Worm (Caenorhabditis elegans) whole organism, L2 larva: ENCODE measurements around the gene col-169.

ENCODE experiments used
- blmp-1 ChIP-seq: sonication (generic microtip); optimal IDR thresholded peaks from 2 replicates; lab custom pipeline; 2017; ENCODE audit warnings: missing genetic modification characterization, mild to moderate bottlenecking, missing compliant biosample characterization, antibody characterized with exemption, moderate library complexity; ENCODE audit not compliant: insufficient read depth
- ceh-16 ChIP-seq: fragments of 150-350 bp; optimal IDR thresholded peaks from 2 replicates; lab custom pipeline; 2014; ENCODE audit warnings: missing biosample characterization, missing genetic modification characterization
- ceh-82 ChIP-seq: fragments of 150-350 bp; optimal IDR thresholded peaks from 2 replicates; lab custom pipeline; 2014; ENCODE audit warnings: missing biosample characterization, missing genetic modification characterization
- dmd-4 ChIP-seq: sonication (generic microtip); optimal IDR thresholded peaks from 2 replicates; lab custom pipeline; 2017; ENCODE audit warnings: missing biosample characterization, missing genetic modification characterization
- elt-1 ChIP-seq: fragments of 150-350 bp; optimal IDR thresholded peaks from 2 replicates; lab custom pipeline; 2014; ENCODE audit warnings: missing biosample characterization, missing genetic modification characterization
- fos-1 ChIP-seq: fragments of 150-350 bp; optimal IDR thresholded peaks from 2 replicates; lab custom pipeline; 2014; ENCODE audit warnings: missing biosample characterization, missing genetic modification characterization
- mab-5 ChIP-seq: fragments of 150-350 bp; optimal IDR thresholded peaks from 2 replicates; lab custom pipeline; 2014; ENCODE audit warnings: missing biosample characterization, missing genetic modification characterization
- mdl-1 ChIP-seq, 2 experiments: fragments of 150-350 bp in 1 of 2; sonication (generic microtip) in 1 of 2; optimal IDR thresholded peaks; 2 replicates each; lab custom pipeline; 2017; ENCODE audit warnings: missing biosample characterization in 2 of 2, missing genetic modification characterization in 2 of 2
- nhr-77 ChIP-seq: fragments of 150-350 bp; optimal IDR thresholded peaks from 2 replicates; lab custom pipeline; 2014; ENCODE audit warnings: missing biosample characterization, missing genetic modification characterization
- snpc-4 ChIP-seq: fragments of 150-350 bp; optimal IDR thresholded peaks from 2 replicates; lab custom pipeline; 2014; ENCODE audit warnings: missing biosample characterization, missing genetic modification characterization
- unc-62 ChIP-seq: fragments of 150-350 bp; optimal IDR thresholded peaks from 2 replicates; lab custom pipeline; 2014; ENCODE audit warnings: missing biosample characterization, missing genetic modification reagents, missing genetic modification characterization
- zag-1 ChIP-seq: fragments of 150-350 bp; optimal IDR thresholded peaks from 2 replicates; lab custom pipeline; 2014; ENCODE audit warnings: missing biosample characterization, missing genetic modification characterization
- ztf-11 ChIP-seq: sonication (generic microtip); optimal IDR thresholded peaks from 2 replicates; lab custom pipeline; 2017; ENCODE audit warnings: missing biosample characterization, missing genetic modification characterization

- no peak for TF ChIP-seq nhr-77
- no peak for TF ChIP-seq blmp-1
- no peak for TF ChIP-seq mab-5 (tag; lab: Kevin White, UChicago)
- no peak for TF ChIP-seq fos-1 (tag; lab: Kevin White, UChicago)
- no peak for TF ChIP-seq zag-1
- no peak for TF ChIP-seq unc-62
- no peak for TF ChIP-seq ceh-16
- no peak for TF ChIP-seq elt-1 (tag; lab: Kevin White, UChicago)
- TF ChIP-seq mdl-1 (tag; optimal IDR thresholded peaks at IDR 0.05; lab: Kevin White, UChicago): no peak
- TF ChIP-seq snpc-4 (tag; lab: Kevin White, UChicago): no peak
- TF ChIP-seq ceh-82 (tag; lab: Kevin White, UChicago): no peak
- TF ChIP-seq ztf-11 (tag; lab: Kevin White, UChicago): no peak
- TF ChIP-seq dmd-4: no peak
Observed at ce11 chrX:6311391-6311790, 17.6 kb upstream of the col-169 start, which contains the start of gene npr-38.
